Fruit fly (Drosophila melanogaster): ENCODE data around the gene br.

- no peak for TF ChIP-seq pan (optimal IDR thresholded peaks at IDR 0.05)
- no peak for TF ChIP-seq usp (GFP tag; optimal IDR thresholded peaks at IDR 0.05)
- no peak for TF ChIP-seq GATAd (GFP tag; optimal IDR thresholded peaks at IDR 0.05)
- TF ChIP-seq Hr78 (GFP tag; optimal IDR thresholded peaks at IDR 0.05) = no peak
- no peak for TF ChIP-seq psq (GFP tag; optimal IDR thresholded peaks at IDR 0.05)
- no peak for TF ChIP-seq fru (GFP tag; optimal IDR thresholded peaks at IDR 0.05)
Observed at dm6 chrX:1643640-1644039, 68.7 kb downstream of the br start.
